ENCODE assay signal across 5 worm cellular contexts in genomic region chrII:9604685-9605084, ce11.
A peak's percentile ranks its signal among the peaks of the same experiment; 100 is the strongest.
TF ChIP-seq lines count a peak whose summit lies in the region.

No protein-coding gene starts in this region.

TF ChIP-seq in whole organism, L1 larva, 84 proteins besides CTCF, POLR2A, EP300 and RAD21:
- TF ChIP-seq ama-1 (optimal IDR thresholded peaks at IDR 0.05; lab: Kevin White, UChicago) (peak; percentile 60), fkh-10 (GFP tag; optimal IDR thresholded peaks at IDR 0.05; lab: Kevin White, UChicago) (no peak)

TF ChIP-seq in whole organism, L2 larva, 48 proteins besides CTCF, POLR2A, EP300 and RAD21:
- TF ChIP-seq R02D3.7 (tag; optimal IDR thresholded peaks at IDR 0.05; lab: Kevin White, UChicago) (no peak), skn-1 (tag; optimal IDR thresholded peaks at IDR 0.05; lab: Kevin White, UChicago) (peak; percentile 27)
TF ChIP-seq in whole organism, L2 larva: peak in this region for 1.

TF ChIP-seq in whole organism, L3 larva, 47 proteins besides CTCF, POLR2A, EP300 and RAD21:
- TF ChIP-seq nhr-67 (tag; optimal IDR thresholded peaks at IDR 0.05; lab: Kevin White, UChicago) = no peak
- TF ChIP-seq pha-4 (tag; optimal IDR thresholded peaks at IDR 0.05; lab: Kevin White, UChicago) = peak; percentile 3
- peak; percentile 24 for TF ChIP-seq elt-2 (tag; optimal IDR thresholded peaks at IDR 0.05; lab: Kevin White, UChicago)
- peak; percentile 18 for TF ChIP-seq skn-1 (tag; optimal IDR thresholded peaks at IDR 0.05; lab: Kevin White, UChicago)
- peak; percentile 53 for TF ChIP-seq pqm-1 (tag; optimal IDR thresholded peaks at IDR 0.05; lab: Kevin White, UChicago)

TF ChIP-seq in whole organism, L4 larva, 104 proteins besides CTCF, POLR2A, EP300 and RAD21:
- TF ChIP-seq daf-16 (GFP tag; optimal IDR thresholded peaks at IDR 0.05; lab: Kevin White, UChicago) (no peak), daf-16 (tag; optimal IDR thresholded peaks at IDR 0.05; lab: Kevin White, UChicago) (peak; percentile 47), madf-9 (GFP tag; conservative IDR thresholded peaks at IDR 0.05; lab: Robert Waterston, UW) (no peak), egl-27 (tag; optimal IDR thresholded peaks at IDR 0.05; lab: Kevin White, UChicago) (no peak), aha-1 (tag; lab: Kevin White, UChicago) (no peak), daf-19 (GFP tag; conservative IDR thresholded peaks at IDR 0.05; lab: Robert Waterston, UW) (no peak), pqm-1 (tag; optimal IDR thresholded peaks at IDR 0.05; lab: Kevin White, UChicago) (peak; percentile 37), nhr-28 (tag; optimal IDR thresholded peaks at IDR 0.05; lab: Kevin White, UChicago) (peak; percentile 40), lin-15B (tag; optimal IDR thresholded peaks at IDR 0.05; lab: Kevin White, UChicago) (no peak), dmd-9 (GFP tag; IDR thresholded peaks at IDR 0.05; lab: Robert Waterston, UW) (no peak), fos-1 (tag; optimal IDR thresholded peaks at IDR 0.05; lab: Kevin White, UChicago) (no peak), tra-1 (GFP tag; IDR thresholded peaks at IDR 0.05; lab: Robert Waterston, UW) (no peak), mes-2 (tag; optimal IDR thresholded peaks at IDR 0.05; lab: Kevin White, UChicago; ENCODE audit: poor library complexity, severe bottlenecking) (no peak), lsy-2 (tag; optimal IDR thresholded peaks at IDR 0.05; lab: Kevin White, UChicago) (peak in 1 of 2 experiments; percentile 4), mdt-29 (GFP tag; IDR thresholded peaks at IDR 0.05; lab: Robert Waterston, UW) (no peak), dpl-1 (GFP tag; optimal IDR thresholded peaks at IDR 0.05; lab: Kevin White, UChicago) (no peak), daf-8 (GFP tag; IDR thresholded peaks at IDR 0.05; lab: Robert Waterston, UW) (no peak), jun-1 (tag; optimal IDR thresholded peaks at IDR 0.05; lab: Kevin White, UChicago) (no peak), hif-1 (tag; optimal IDR thresholded peaks at IDR 0.05; lab: Kevin White, UChicago) (no peak), daf-12 (tag; optimal IDR thresholded peaks at IDR 0.05; lab: Kevin White, UChicago) (no peak), hlh-30 (tag; optimal IDR thresholded peaks at IDR 0.05; lab: Kevin White, UChicago; ENCODE audit: insufficient read depth) (peak; percentile 25), madf-5 (GFP tag; IDR thresholded peaks at IDR 0.05; lab: Robert Waterston, UW) (no peak), nhr-77 (tag; optimal IDR thresholded peaks at IDR 0.05; lab: Kevin White, UChicago) (peak; percentile 15), unc-130 (GFP tag; optimal IDR thresholded peaks at IDR 0.05; lab: Kevin White, UChicago) (no peak), dmd-6 (GFP tag; IDR thresholded peaks at IDR 0.05; lab: Robert Waterston, UW) (peak; percentile 52; the same call in 1 of the 2 replicates)

TF ChIP-seq in whole organism, young adult, 124 proteins besides CTCF, POLR2A, EP300 and RAD21:
- TF ChIP-seq xnd-1 (tag; optimal IDR thresholded peaks at IDR 0.05; lab: Kevin White, UChicago) = no peak
- TF ChIP-seq nhr-80 (tag; optimal IDR thresholded peaks at IDR 0.05; lab: Kevin White, UChicago) = peak; percentile 37
